Worm (Caenorhabditis elegans): Measurements from ENCODE around the gene gldi-7.
A peak's percentile ranks its signal among the peaks of the same experiment; 100 is the strongest.

The gldi-7 gene

ce11 chrII:8531181-8531759 is at the start of gene gldi-7:
TSS of gene gldi-7 (minus strand) at chrII:8531222.
- TF ChIP-seq ref-1 (GFP tag; conservative IDR thresholded peaks at IDR 0.05) = no peak

ce11 chrII:8577509-8578099 is 46.6 kb upstream of the gldi-7 start, which contains the start of gene F54C9.9:
TSS of gene F54C9.9 (plus strand) at chrII:8578049.
- TF ChIP-seq T22C8.4 (GFP tag; IDR thresholded peaks at IDR 0.05) (no peak), med-1 (GFP tag; optimal IDR thresholded peaks at IDR 0.05; ENCODE audit: insufficient read depth) (no peak), ref-1 (GFP tag; conservative IDR thresholded peaks at IDR 0.05) (no peak), ztf-23 (GFP tag; IDR thresholded peaks at IDR 0.05) (no peak), flt-1 (GFP tag; IDR thresholded peaks at IDR 0.05) (no peak), tab-1 (GFP tag; IDR thresholded peaks at IDR 0.05) (no peak), ztf-29 (GFP tag; IDR thresholded peaks at IDR 0.05) (no peak), cog-1 (tag; optimal IDR thresholded peaks at IDR 0.05) (no peak), klf-2 (GFP tag; conservative IDR thresholded peaks at IDR 0.05) (no peak)

ce11 chrII:8575184-8575583 is 44.2 kb upstream of the gldi-7 start, which contains the start of gene puf-5:
TSS of gene puf-5 (plus strand) at chrII:8575541.
- TF ChIP-seq cog-1 (tag; optimal IDR thresholded peaks at IDR 0.05) (no peak), klf-2 (GFP tag; conservative IDR thresholded peaks at IDR 0.05) (no peak), tab-1 (GFP tag; IDR thresholded peaks at IDR 0.05) (no peak), ztf-23 (GFP tag; IDR thresholded peaks at IDR 0.05) (no peak), ref-1 (GFP tag; conservative IDR thresholded peaks at IDR 0.05) (no peak), med-1 (GFP tag; optimal IDR thresholded peaks at IDR 0.05; ENCODE audit: insufficient read depth) (no peak), ztf-29 (GFP tag; IDR thresholded peaks at IDR 0.05) (no peak), T22C8.4 (GFP tag; IDR thresholded peaks at IDR 0.05) (no peak)

ce11 chrII:8573044-8573443 is 42.0 kb upstream of the gldi-7 start, which contains the start of gene F54C9.7:
TSS of gene F54C9.7 (plus strand) at chrII:8573344.
- TF ChIP-seq cog-1 (tag; optimal IDR thresholded peaks at IDR 0.05) = no peak
- TF ChIP-seq ztf-23 (GFP tag; IDR thresholded peaks at IDR 0.05) = no peak
- TF ChIP-seq T22C8.4 (GFP tag; IDR thresholded peaks at IDR 0.05) = no peak
- no peak for TF ChIP-seq tab-1 (GFP tag; IDR thresholded peaks at IDR 0.05)
- TF ChIP-seq ztf-29 (GFP tag; IDR thresholded peaks at IDR 0.05) = no peak

- TF ChIP-seq cog-1 (tag; optimal IDR thresholded peaks at IDR 0.05) = no peak
- TF ChIP-seq tab-1 (GFP tag; IDR thresholded peaks at IDR 0.05) = no peak
- no peak for TF ChIP-seq ztf-29 (GFP tag; IDR thresholded peaks at IDR 0.05)
Measured at ce11 chrII:8570977-8571376, 40.0 kb upstream of the gldi-7 start, which contains the start of gene bcs-1. TSS of gene bcs-1 (plus strand) at chrII:8571085.

ce11 chrII:8569038-8569977 is 38.3 kb upstream of the gldi-7 start, which contains the start of the genes col-38 and rpl-5:
TSS of gene col-38 (minus strand) at chrII:8569088.
TSS of gene rpl-5 (plus strand) at chrII:8569927.
- TF ChIP-seq ztf-29 (GFP tag; IDR thresholded peaks at IDR 0.05) (no peak), ref-1 (GFP tag; conservative IDR thresholded peaks at IDR 0.05) (no peak), cog-1 (tag; optimal IDR thresholded peaks at IDR 0.05) (peak; percentile 64), flt-1 (GFP tag; IDR thresholded peaks at IDR 0.05) (peak; percentile 78), ztf-23 (GFP tag; IDR thresholded peaks at IDR 0.05) (peak; percentile 80), T22C8.4 (GFP tag; IDR thresholded peaks at IDR 0.05) (no peak), med-1 (GFP tag; optimal IDR thresholded peaks at IDR 0.05; ENCODE audit: insufficient read depth) (no peak), klf-2 (GFP tag; conservative IDR thresholded peaks at IDR 0.05) (0 out of 2 replicates have a peak, but pooled peaks have one; percentile 9)

- TF ChIP-seq ref-1 (GFP tag; conservative IDR thresholded peaks at IDR 0.05) (no peak), ztf-23 (GFP tag; IDR thresholded peaks at IDR 0.05) (no peak), cog-1 (tag; optimal IDR thresholded peaks at IDR 0.05) (no peak), med-1 (GFP tag; optimal IDR thresholded peaks at IDR 0.05; ENCODE audit: insufficient read depth) (no peak), T22C8.4 (GFP tag; IDR thresholded peaks at IDR 0.05) (no peak), tab-1 (GFP tag; IDR thresholded peaks at IDR 0.05) (no peak), flt-1 (GFP tag; IDR thresholded peaks at IDR 0.05) (no peak), ztf-29 (GFP tag; IDR thresholded peaks at IDR 0.05) (no peak), klf-2 (GFP tag; conservative IDR thresholded peaks at IDR 0.05) (no peak)
Measured at ce11 chrII:8568234-8568969, 37.4 kb upstream of the gldi-7 start.

- TF ChIP-seq T22C8.4 (GFP tag; IDR thresholded peaks at IDR 0.05) = no peak
- no peak for TF ChIP-seq cog-1 (tag; optimal IDR thresholded peaks at IDR 0.05)
- no peak for TF ChIP-seq tab-1 (GFP tag; IDR thresholded peaks at IDR 0.05)
Measured at ce11 chrII:8566806-8567266, 35.8 kb upstream of the gldi-7 start, which contains the start of gene F54C9.3. TSS of gene F54C9.3 (minus strand) at chrII:8566856.

ce11 chrII:8566039-8566438 is 35.0 kb upstream of the gldi-7 start, which contains the start of gene stc-1:
TSS of gene stc-1 (minus strand) at chrII:8566139.
- TF ChIP-seq cog-1 (tag; optimal IDR thresholded peaks at IDR 0.05) (no peak), tab-1 (GFP tag; IDR thresholded peaks at IDR 0.05) (no peak), ztf-29 (GFP tag; IDR thresholded peaks at IDR 0.05) (no peak), med-1 (GFP tag; optimal IDR thresholded peaks at IDR 0.05; ENCODE audit: insufficient read depth) (no peak), ztf-23 (GFP tag; IDR thresholded peaks at IDR 0.05) (no peak), T22C8.4 (GFP tag; IDR thresholded peaks at IDR 0.05) (no peak), flt-1 (GFP tag; IDR thresholded peaks at IDR 0.05) (no peak), ref-1 (GFP tag; conservative IDR thresholded peaks at IDR 0.05) (no peak), klf-2 (GFP tag; conservative IDR thresholded peaks at IDR 0.05) (no peak)

Measured in whole organism, midembryonic.